Fruit fly (Drosophila melanogaster) whole organism, wandering third instar larva: Measurements from ENCODE around the gene Cpr35B.

Experiments used
- Abd-B ChIP-seq: fragments of >200 bp; optimal IDR thresholded peaks from 2 replicates; lab custom pipeline; 2017; ENCODE audit warnings: missing biosample characterization, missing genetic modification characterization
- CG32264 ChIP-seq: fragments of 200-800 bp; sonication (Bioruptor generic); optimal IDR thresholded peaks from 2 replicates; lab custom pipeline; 2016; ENCODE audit warnings: missing biosample characterization, missing genetic modification characterization
- CG9705 ChIP-seq: fragments of 200-800 bp; sonication (Bioruptor generic); optimal IDR thresholded peaks from 2 replicates; lab custom pipeline; 2018; ENCODE audit warnings: missing biosample characterization, mild to moderate bottlenecking, missing genetic modification characterization
- Dfd ChIP-seq: fragments of >200 bp; optimal IDR thresholded peaks from 2 replicates; lab custom pipeline; 2017; ENCODE audit warnings: missing biosample characterization, missing genetic modification characterization
- Dif ChIP-seq: fragments of 200-275, 200-300 bp; sonication (Bioruptor generic); optimal IDR thresholded peaks from 2 replicates; lab custom pipeline; 2018; ENCODE audit warnings: missing biosample characterization, missing genetic modification characterization; ENCODE audit not compliant: partially characterized antibody
- GATAd ChIP-seq: sonication (Bioruptor generic); optimal IDR thresholded peaks from 2 replicates; lab custom pipeline; 2016; ENCODE audit warnings: missing biosample characterization, missing genetic modification characterization
- Hnf4 ChIP-seq: fragments of 200-800 bp; sonication (Bioruptor generic); optimal IDR thresholded peaks from 2 replicates; lab custom pipeline; 2016; ENCODE audit warnings: missing biosample characterization, mild to moderate bottlenecking, missing genetic modification characterization
- Hr78 ChIP-seq: fragments of >200 bp; optimal IDR thresholded peaks from 2 replicates; lab custom pipeline; 2017; ENCODE audit warnings: missing biosample characterization, missing genetic modification characterization
- Hr83 ChIP-seq: fragments of 200-300 bp; sonication (Bioruptor generic); optimal IDR thresholded peaks from 2 replicates; lab custom pipeline; 2016; ENCODE audit warnings: missing biosample characterization, mild to moderate bottlenecking, missing genetic modification characterization, moderate library complexity; ENCODE audit not compliant: poor library complexity, severe bottlenecking
- Jra ChIP-seq: sonication (Bioruptor generic); optimal IDR thresholded peaks from 2 replicates; lab custom pipeline; 2016; ENCODE audit warnings: missing biosample characterization, missing genetic modification characterization
- Mio ChIP-seq: sonication (Bioruptor generic); optimal IDR thresholded peaks from 2 replicates; lab custom pipeline; 2016; ENCODE audit warnings: missing biosample characterization, missing genetic modification characterization
- Myc ChIP-seq: fragments of >200 bp; optimal IDR thresholded peaks from 2 replicates; lab custom pipeline; 2017
- N ChIP-seq: fragments of >200 bp; optimal IDR thresholded peaks from 2 replicates; lab custom pipeline; 2018; ENCODE audit warnings: missing biosample characterization, missing external identifiers, missing genetic modification characterization
- OdsH ChIP-seq: fragments of 200-800 bp; sonication (Bioruptor generic); optimal IDR thresholded peaks from 2 replicates; lab custom pipeline; 2016; ENCODE audit warnings: missing biosample characterization, mild to moderate bottlenecking, missing genetic modification characterization
- Rel ChIP-seq, 2 experiments: fragments of 200-800 bp; sonication (Bioruptor generic) in 1 of 2; optimal IDR thresholded peaks; 2 replicates in 1 of 2; 3 replicates in 1 of 2; lab custom pipeline; 2016 to 2019; ENCODE audit warnings: mild to moderate bottlenecking in 2 of 2, missing biosample characterization in 2 of 2, missing genetic modification characterization in 2 of 2, moderate library complexity in 1 of 2
- Sp1 ChIP-seq: fragments of 200-800 bp; sonication (Bioruptor generic); optimal IDR thresholded peaks from 3 replicates; lab custom pipeline; 2019; ENCODE audit warnings: missing biosample characterization, mild to moderate bottlenecking, missing genetic modification characterization, moderate library complexity
- Vsx2 ChIP-seq: fragments of 200-300, 225-300 bp; sonication (Bioruptor generic); optimal IDR thresholded peaks from 2 replicates; lab custom pipeline; 2018; ENCODE audit warnings: missing biosample characterization, missing genetic modification characterization; ENCODE audit not compliant: partially characterized antibody
- br ChIP-seq: fragments of 200-800 bp; sonication (Bioruptor generic); optimal IDR thresholded peaks from 2 replicates; lab custom pipeline; 2016; ENCODE audit warnings: missing biosample characterization, missing genetic modification characterization
- brk ChIP-seq: fragments of 200-800 bp; sonication (Bioruptor generic); optimal IDR thresholded peaks from 2 replicates; lab custom pipeline; 2016; ENCODE audit warnings: missing biosample characterization, mild to moderate bottlenecking, missing genetic modification characterization
- dl ChIP-seq, 2 experiments: fragments of 175-275, 200-275 bp in 1 of 2; fragments of 200-275 bp in 1 of 2; sonication (Bioruptor generic); optimal IDR thresholded peaks; lab custom pipeline; 2018; ENCODE audit warnings: mild to moderate bottlenecking in 2 of 2, missing biosample characterization in 2 of 2, missing genetic modification characterization in 2 of 2, moderate library complexity in 2 of 2; ENCODE audit not compliant: partially characterized antibody in 2 of 2, insufficient read depth in 1 of 2
- dmrt93B ChIP-seq: fragments of 200-800 bp; sonication (Bioruptor generic); optimal IDR thresholded peaks from 2 replicates; lab custom pipeline; 2018; ENCODE audit warnings: missing biosample characterization, mild to moderate bottlenecking, missing genetic modification characterization
- ey ChIP-seq: fragments of 200-800 bp; sonication (Bioruptor generic); optimal IDR thresholded peaks from 2 replicates; lab custom pipeline; 2016; ENCODE audit warnings: missing biosample characterization, missing genetic modification characterization
- foxo ChIP-seq, 2 experiments: fragments of 200-800 bp; sonication (Bioruptor generic); optimal IDR thresholded peaks; 2 replicates in 1 of 2; 3 replicates in 1 of 2; lab custom pipeline; 2016 to 2017; ENCODE audit warnings: missing biosample characterization in 2 of 2, missing genetic modification characterization in 2 of 2
- fru ChIP-seq: fragments of 200-800 bp; sonication (Bioruptor generic); optimal IDR thresholded peaks from 3 replicates; lab custom pipeline; 2016; ENCODE audit warnings: missing biosample characterization, mild to moderate bottlenecking, missing genetic modification characterization
- h ChIP-seq: fragments of 200-800 bp; sonication (Bioruptor generic); optimal IDR thresholded peaks from 3 replicates; lab custom pipeline; 2016; ENCODE audit warnings: missing biosample characterization, mild to moderate bottlenecking, missing genetic modification characterization
- jim ChIP-seq: fragments of 175-275, 200-325 bp; sonication (Bioruptor generic); optimal IDR thresholded peaks from 2 replicates; lab custom pipeline; 2016; ENCODE audit warnings: missing biosample characterization, mild to moderate bottlenecking, missing genetic modification characterization
- lola ChIP-seq: fragments of >200 bp; optimal IDR thresholded peaks from 2 replicates; lab custom pipeline; 2017; ENCODE audit warnings: missing biosample characterization, missing genetic modification characterization
- pan ChIP-seq: fragments of >200 bp; optimal IDR thresholded peaks from 2 replicates; lab custom pipeline; 2017
- psq ChIP-seq: fragments of 200-800 bp; sonication (Bioruptor generic); optimal IDR thresholded peaks from 3 replicates; lab custom pipeline; 2017; ENCODE audit warnings: missing biosample characterization, mild to moderate bottlenecking, missing genetic modification characterization, moderate library complexity
- rgr ChIP-seq: fragments of 200-800 bp; sonication (Bioruptor generic); optimal IDR thresholded peaks from 3 replicates; lab custom pipeline; 2016; ENCODE audit warnings: missing biosample characterization, mild to moderate bottlenecking, missing genetic modification characterization
- sage ChIP-seq: fragments of 200-800 bp; sonication (Bioruptor generic); optimal IDR thresholded peaks from 2 replicates; lab custom pipeline; 2016; ENCODE audit warnings: missing biosample characterization, mild to moderate bottlenecking, missing genetic modification characterization
- sv ChIP-seq: fragments of 200-800 bp; sonication (Bioruptor generic); optimal IDR thresholded peaks from 3 replicates; lab custom pipeline; 2016; ENCODE audit warnings: missing biosample characterization, missing genetic modification characterization
- tai ChIP-seq: sonication (Bioruptor generic); optimal IDR thresholded peaks from 2 replicates; lab custom pipeline; 2016; ENCODE audit warnings: missing biosample characterization, missing genetic modification characterization
- usp ChIP-seq: fragments of >200 bp; optimal IDR thresholded peaks from 2 replicates; lab custom pipeline; 2017; ENCODE audit warnings: missing biosample characterization, missing genetic modification characterization
- woc ChIP-seq: sonication (Bioruptor generic); optimal IDR thresholded peaks from 2 replicates; lab custom pipeline; 2016; ENCODE audit warnings: missing biosample characterization, mild to moderate bottlenecking, missing genetic modification characterization

Cpr35B gene

dm6 chr2L:14417231-14417630, 7.8 kb downstream of the Cpr35B start, which contains the start of gene Pburs:
Pburs (minus strand) TSS chr2L:14417331.
- TF ChIP-seq dmrt93B (GFP tag; lab: Kevin White, UChicago) (no peak), Jra (GFP tag; lab: Kevin White, UChicago) (no peak), Dfd (GFP tag; lab: Kevin White, UChicago) (no peak), Dif (GFP tag; lab: Kevin White, UChicago) (no peak), jim (no peak), Hr78 (GFP tag; lab: Kevin White, UChicago) (no peak), pan (lab: Kevin White, UChicago) (no peak), brk (GFP tag; lab: Kevin White, UChicago) (no peak), Vsx2 (GFP tag; lab: Kevin White, UChicago) (no peak), rgr (GFP tag; lab: Kevin White, UChicago) (no peak), Myc (lab: Kevin White, UChicago) (no peak), OdsH (GFP tag; lab: Kevin White, UChicago) (no peak), foxo (GFP tag; optimal IDR thresholded peaks at IDR 0.05; lab: Kevin White, UChicago) (no peak)

- TF ChIP-seq Hnf4 = no peak
- no peak for TF ChIP-seq foxo (GFP tag; optimal IDR thresholded peaks at IDR 0.05; lab: Kevin White, UChicago)
- TF ChIP-seq Mio (GFP tag; lab: Kevin White, UChicago) = no peak
- TF ChIP-seq Sp1 (GFP tag; lab: Kevin White, UChicago) = no peak
- no peak for TF ChIP-seq dmrt93B (GFP tag; lab: Kevin White, UChicago)
- TF ChIP-seq N (GFP tag; lab: Kevin White, UChicago) = no peak
- TF ChIP-seq Dfd (GFP tag; lab: Kevin White, UChicago) = no peak
- TF ChIP-seq Jra (GFP tag; lab: Kevin White, UChicago) = no peak
- no peak for TF ChIP-seq Abd-B (GFP tag; lab: Kevin White, UChicago)
- no peak for TF ChIP-seq GATAd (GFP tag; lab: Kevin White, UChicago)
- no peak for TF ChIP-seq h (GFP tag; lab: Kevin White, UChicago)
- no peak for TF ChIP-seq brk (GFP tag; lab: Kevin White, UChicago)
- TF ChIP-seq Myc (lab: Kevin White, UChicago) = no peak
- no peak for TF ChIP-seq dl (GFP tag; optimal IDR thresholded peaks at IDR 0.05; lab: Kevin White, UChicago; ENCODE audit: insufficient read depth in 1 of 2, partially characterized antibody in 2 of 2)
- no peak for TF ChIP-seq woc
- TF ChIP-seq CG9705 = no peak
- TF ChIP-seq usp (GFP tag; lab: Kevin White, UChicago) = no peak
- TF ChIP-seq br (GFP tag; lab: Kevin White, UChicago) = no peak
Measured at dm6 chr2L:14414291-14414893, 10.6 kb downstream of the Cpr35B start.

- TF ChIP-seq Abd-B (GFP tag; lab: Kevin White, UChicago) (no peak), OdsH (GFP tag; lab: Kevin White, UChicago) (no peak), Dif (GFP tag; lab: Kevin White, UChicago) (no peak), Dfd (GFP tag; lab: Kevin White, UChicago) (no peak), Rel (GFP tag; optimal IDR thresholded peaks at IDR 0.05; lab: Kevin White, UChicago) (no peak), Rel (tag; optimal IDR thresholded peaks at IDR 0.05; lab: Kevin White, UChicago) (no peak), sage (GFP tag; lab: Kevin White, UChicago) (no peak), h (GFP tag; lab: Kevin White, UChicago) (no peak), GATAd (GFP tag; lab: Kevin White, UChicago) (no peak), dmrt93B (GFP tag; lab: Kevin White, UChicago) (no peak), Hnf4 (no peak), N (GFP tag; lab: Kevin White, UChicago) (no peak), fru (GFP tag; lab: Kevin White, UChicago) (no peak), sv (no peak), Hr83 (GFP tag; lab: Kevin White, UChicago) (no peak), CG32264 (GFP tag; lab: Kevin White, UChicago) (no peak), tai (GFP tag; lab: Kevin White, UChicago) (no peak)
Measured at dm6 chr2L:14413408-14413807, 11.6 kb downstream of the Cpr35B start.

dm6 chr2L:14411102-14411501, 13.9 kb downstream of the Cpr35B start:
- TF ChIP-seq Jra (GFP tag; lab: Kevin White, UChicago) = no peak
- TF ChIP-seq Hr78 (GFP tag; lab: Kevin White, UChicago) = no peak
- TF ChIP-seq woc = no peak
- TF ChIP-seq psq (GFP tag; lab: Kevin White, UChicago) = no peak
- TF ChIP-seq Myc (lab: Kevin White, UChicago) = no peak
- no peak for TF ChIP-seq Hr83 (GFP tag; lab: Kevin White, UChicago)
- TF ChIP-seq sage (GFP tag; lab: Kevin White, UChicago) = no peak
- TF ChIP-seq dmrt93B (GFP tag; lab: Kevin White, UChicago) = no peak
- TF ChIP-seq N (GFP tag; lab: Kevin White, UChicago) = no peak
- TF ChIP-seq h (GFP tag; lab: Kevin White, UChicago) = no peak
- no peak for TF ChIP-seq OdsH (GFP tag; lab: Kevin White, UChicago)
- no peak for TF ChIP-seq rgr (GFP tag; lab: Kevin White, UChicago)
- TF ChIP-seq lola (GFP tag; lab: Kevin White, UChicago) = no peak
- TF ChIP-seq dl (GFP tag; optimal IDR thresholded peaks at IDR 0.05; lab: Kevin White, UChicago; ENCODE audit: insufficient read depth in 1 of 2, partially characterized antibody in 2 of 2) = no peak
- no peak for TF ChIP-seq Dif (GFP tag; lab: Kevin White, UChicago)
- no peak for TF ChIP-seq fru (GFP tag; lab: Kevin White, UChicago)
- TF ChIP-seq CG32264 (GFP tag; lab: Kevin White, UChicago) = no peak
- no peak for TF ChIP-seq ey
- TF ChIP-seq usp (GFP tag; lab: Kevin White, UChicago) = no peak
- no peak for TF ChIP-seq Abd-B (GFP tag; lab: Kevin White, UChicago)
